Worm (Caenorhabditis elegans) whole organism, L1 larva: ENCODE data around the gene srh-78.

Experiments
- ceh-82 ChIP-seq, 3 experiments: fragments of 150-350 bp in 1 of 3; sonication (generic microtip) in 2 of 3; optimal IDR thresholded peaks; 2 replicates each; lab custom pipeline; 2014 to 2017; ENCODE audit warnings: missing biosample characterization in 3 of 3, missing genetic modification characterization in 3 of 3
- egl-27 ChIP-seq, 2 experiments: fragments of 150-350 bp in 1 of 2; sonication (generic microtip); optimal IDR thresholded peaks; 3 replicates each; lab custom pipeline; 2017 to 2018; ENCODE audit warnings: missing biosample characterization in 2 of 2, missing genetic modification characterization in 2 of 2, missing genetic modification reagents in 2 of 2
- elt-3 ChIP-seq, 6 experiments: fragments of 150-350 bp in 1 of 6; sonication (generic microtip); optimal IDR thresholded peaks; 2 replicates each; lab custom pipeline; 2017 to 2018; ENCODE audit warnings: missing biosample characterization in 6 of 6, missing genetic modification characterization in 6 of 6, inconsistent platforms in 1 of 6
- lin-13 ChIP-seq: fragments of 150-350 bp; optimal IDR thresholded peaks from 2 replicates; lab custom pipeline; 2014; ENCODE audit warnings: missing biosample characterization, missing genetic modification reagents, missing genetic modification characterization
- mep-1 ChIP-seq: fragments of 150-350 bp; optimal IDR thresholded peaks from 2 replicates; lab custom pipeline; 2014; ENCODE audit warnings: missing biosample characterization, missing genetic modification characterization
- nhr-237 ChIP-seq: fragments of 150-350 bp; optimal IDR thresholded peaks from 2 replicates; lab custom pipeline; 2014; ENCODE audit warnings: missing biosample characterization, missing genetic modification characterization
- nhr-90 ChIP-seq: sonication (generic microtip); optimal IDR thresholded peaks from 2 replicates; lab custom pipeline; 2016; ENCODE audit warnings: mild to moderate bottlenecking, missing genetic modification characterization, missing compliant biosample characterization; ENCODE audit not compliant: poor library complexity
- pqm-1 ChIP-seq: sonication (generic microtip); optimal IDR thresholded peaks from 3 replicates; lab custom pipeline; 2017; ENCODE audit warnings: missing biosample characterization, missing genetic modification characterization
- unc-86 ChIP-seq: sonication (generic microtip); optimal IDR thresholded peaks from 2 replicates; lab custom pipeline; 2016; ENCODE audit warnings: missing genetic modification characterization, missing compliant biosample characterization

DNA sequence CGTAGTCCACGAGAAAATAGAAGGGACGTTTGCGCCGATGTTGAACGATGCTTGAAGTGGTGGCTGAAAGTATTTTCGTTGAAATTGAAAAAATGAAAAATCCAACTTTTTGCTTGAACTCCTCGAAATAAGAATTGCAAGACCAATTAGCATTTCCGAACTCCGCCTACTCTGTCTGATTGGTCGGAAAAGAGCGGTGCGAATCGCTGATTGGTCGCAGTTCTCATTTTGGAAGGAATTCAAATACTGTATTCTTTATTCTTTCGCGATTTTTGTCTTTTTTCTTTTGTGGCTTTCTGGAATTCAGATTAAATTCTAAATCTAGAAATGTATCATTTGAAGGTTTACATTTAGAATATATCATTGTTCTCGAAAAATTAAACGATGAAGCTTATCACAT lies 42.4 kb upstream of the srh-78 start:
- TF ChIP-seq elt-3 (tag; optimal IDR thresholded peaks at IDR 0.05; lab: Kevin White, UChicago): no peak
- no peak for TF ChIP-seq nhr-90 (tag; lab: Kevin White, UChicago)
- no peak for TF ChIP-seq unc-86 (tag; lab: Kevin White, UChicago)
- TF ChIP-seq pqm-1 (tag; lab: Kevin White, UChicago): no peak
- no peak for TF ChIP-seq lin-13 (GFP tag; lab: Kevin White, UChicago)
- TF ChIP-seq mep-1 (tag; lab: Kevin White, UChicago): no peak
- TF ChIP-seq egl-27 (tag; optimal IDR thresholded peaks at IDR 0.05; lab: Kevin White, UChicago): no peak
- TF ChIP-seq ceh-82 (tag; optimal IDR thresholded peaks at IDR 0.05; lab: Kevin White, UChicago): no peak
- TF ChIP-seq nhr-237 (tag; lab: Kevin White, UChicago): no peak
